Worm (Caenorhabditis elegans) whole organism, late embryonic: Measurements from ENCODE around the gene dhs-18.

Experiments used
- K02D7.2 ChIP-seq: sonication (generic microtip); optimal IDR thresholded peaks from 2 replicates; lab custom pipeline; 2017; ENCODE audit warnings: mild to moderate bottlenecking, missing genetic modification characterization, missing compliant biosample characterization
- T23F11.4 ChIP-seq: fragments of 200-800 bp; sonication (Bioruptor generic); optimal IDR thresholded peaks from 2 replicates; lab custom pipeline; 2018; ENCODE audit warnings: mild to moderate bottlenecking, missing genetic modification characterization, missing compliant biosample characterization
- ahr-1 ChIP-seq: sonication (generic microtip); optimal IDR thresholded peaks from 2 replicates; lab custom pipeline; 2016; ENCODE audit warnings: missing genetic modification characterization, missing compliant biosample characterization
- ama-1 ChIP-seq: fragments of 150-350 bp; optimal IDR thresholded peaks from 2 replicates; lab custom pipeline; 2014
- ceh-18 ChIP-seq: sonication (generic microtip); optimal IDR thresholded peaks from 2 replicates; lab custom pipeline; 2016; ENCODE audit warnings: missing genetic modification characterization, missing compliant biosample characterization
- ceh-30 ChIP-seq: fragments of 150-350 bp; optimal IDR thresholded peaks from 2 replicates; lab custom pipeline; 2014; ENCODE audit warnings: missing biosample characterization, missing genetic modification characterization
- ceh-31 ChIP-seq: sonication (generic microtip); optimal IDR thresholded peaks from 2 replicates; lab custom pipeline; 2016; ENCODE audit warnings: missing genetic modification characterization, missing compliant biosample characterization
- ceh-45 ChIP-seq: fragments of 200-800 bp; sonication (Bioruptor generic); IDR thresholded peaks from 2 replicates; pipeline ENCODE4 v1.3.6; 2022; ENCODE audit warnings: missing genetic modification reagents, missing genetic modification characterization, missing compliant biosample characterization
- ceh-6 ChIP-seq: fragments of 200-800 bp; sonication (Bioruptor generic); optimal IDR thresholded peaks from 2 replicates; lab custom pipeline; 2018; ENCODE audit warnings: mild to moderate bottlenecking, missing genetic modification characterization, missing compliant biosample characterization
- elt-2 ChIP-seq: sonication (generic microtip); optimal IDR thresholded peaks from 2 replicates; lab custom pipeline; 2016; ENCODE audit warnings: missing genetic modification reagents, missing genetic modification characterization, missing compliant biosample characterization
- eyg-1 ChIP-seq: sonication (generic microtip); optimal IDR thresholded peaks from 2 replicates; lab custom pipeline; 2016; ENCODE audit warnings: missing genotype, missing genetic modification characterization, missing compliant biosample characterization
- fkh-10 ChIP-seq: fragments of 150-350 bp; optimal IDR thresholded peaks from 2 replicates; lab custom pipeline; 2014; ENCODE audit warnings: missing biosample characterization, missing genetic modification reagents, missing genetic modification characterization
- fkh-6 ChIP-seq: sonication (generic microtip); optimal IDR thresholded peaks from 2 replicates; lab custom pipeline; 2016; ENCODE audit warnings: missing genetic modification characterization, missing compliant biosample characterization
- hlh-13 ChIP-seq: fragments of 200-800 bp; sonication (Bioruptor generic); optimal IDR thresholded peaks from 2 replicates; lab custom pipeline; 2018; ENCODE audit warnings: mild to moderate bottlenecking, missing genetic modification characterization, missing compliant biosample characterization
- hlh-15 ChIP-seq: sonication (generic microtip); optimal IDR thresholded peaks from 2 replicates; lab custom pipeline; 2016; ENCODE audit warnings: missing genetic modification characterization, missing compliant biosample characterization
- hlh-30 ChIP-seq: sonication (generic microtip); optimal IDR thresholded peaks from 2 replicates; lab custom pipeline; 2017; ENCODE audit warnings: antibody characterized with exemption, missing genetic modification characterization, missing compliant biosample characterization; ENCODE audit not compliant: insufficient read depth
- madf-2 ChIP-seq: sonication (generic microtip); optimal IDR thresholded peaks from 2 replicates; lab custom pipeline; 2017; ENCODE audit warnings: missing genetic modification characterization, missing compliant biosample characterization
- nfya-1 ChIP-seq: sonication (generic microtip); optimal IDR thresholded peaks from 2 replicates; lab custom pipeline; 2017; ENCODE audit warnings: missing genetic modification characterization, mild to moderate bottlenecking, missing compliant biosample characterization, antibody characterized with exemption, moderate library complexity
- nhr-11 ChIP-seq: fragments of 150-350 bp; optimal IDR thresholded peaks from 2 replicates; lab custom pipeline; 2014; ENCODE audit warnings: missing biosample characterization, missing genetic modification characterization
- npax-4 ChIP-seq: sonication (generic microtip); optimal IDR thresholded peaks from 2 replicates; lab custom pipeline; 2016; ENCODE audit warnings: missing genetic modification characterization, missing compliant biosample characterization
- pax-1 ChIP-seq: fragments of 150-350 bp; optimal IDR thresholded peaks from 2 replicates; lab custom pipeline; 2014; ENCODE audit warnings: missing biosample characterization, missing genetic modification characterization
- pha-2 ChIP-seq: sonication (generic microtip); optimal IDR thresholded peaks from 2 replicates; lab custom pipeline; 2017; ENCODE audit warnings: mild to moderate bottlenecking, missing genetic modification characterization, missing compliant biosample characterization
- pha-4 ChIP-seq: fragments of 150-350 bp; optimal IDR thresholded peaks from 2 replicates; lab custom pipeline; 2018; ENCODE audit warnings: missing biosample characterization, missing genetic modification reagents, missing genetic modification characterization
- ref-2 ChIP-seq: sonication (generic microtip); optimal IDR thresholded peaks from 2 replicates; lab custom pipeline; 2016; ENCODE audit warnings: missing genetic modification characterization, missing compliant biosample characterization
- rnt-1 ChIP-seq: sonication (generic microtip); optimal IDR thresholded peaks from 2 replicates; lab custom pipeline; 2016; ENCODE audit warnings: missing genetic modification characterization, missing compliant biosample characterization
- sox-4 ChIP-seq: sonication (generic microtip); optimal IDR thresholded peaks from 2 replicates; lab custom pipeline; 2017; ENCODE audit warnings: mild to moderate bottlenecking, missing genetic modification characterization, inconsistent platforms, missing compliant biosample characterization
- syd-9 ChIP-seq: sonication (generic microtip); optimal IDR thresholded peaks from 2 replicates; lab custom pipeline; 2016; ENCODE audit warnings: mild to moderate bottlenecking, missing genetic modification characterization, moderate library complexity, missing compliant biosample characterization
- tbx-2 ChIP-seq: sonication (generic microtip); optimal IDR thresholded peaks from 2 replicates; lab custom pipeline; 2016; ENCODE audit warnings: missing genetic modification characterization, missing compliant biosample characterization
- ttx-3 ChIP-seq: sonication (generic microtip); optimal IDR thresholded peaks from 2 replicates; lab custom pipeline; 2016; ENCODE audit warnings: missing genetic modification reagents, missing genetic modification characterization, missing compliant biosample characterization
- unc-42 ChIP-seq: sonication (generic microtip); optimal IDR thresholded peaks from 2 replicates; lab custom pipeline; 2016; ENCODE audit warnings: missing genotype, missing genetic modification characterization, missing compliant biosample characterization
- unc-86 ChIP-seq: sonication (generic microtip); optimal IDR thresholded peaks from 2 replicates; lab custom pipeline; 2016; ENCODE audit warnings: missing genetic modification characterization, missing compliant biosample characterization
- zip-5 ChIP-seq: sonication (generic microtip); optimal IDR thresholded peaks from 2 replicates; lab custom pipeline; 2016; ENCODE audit warnings: missing genetic modification characterization, missing compliant biosample characterization
- ztf-16 ChIP-seq: sonication (generic microtip); optimal IDR thresholded peaks from 2 replicates; lab custom pipeline; 2017; ENCODE audit warnings: missing genetic modification characterization, missing compliant biosample characterization

The dhs-18 gene

ce11 chrV:11078874-11079273, 32.2 kb upstream of the dhs-18 start:
- TF ChIP-seq T23F11.4 (GFP tag; lab: Kevin White, UChicago) (no peak), npax-4 (tag; lab: Kevin White, UChicago) (no peak)

DNA sequence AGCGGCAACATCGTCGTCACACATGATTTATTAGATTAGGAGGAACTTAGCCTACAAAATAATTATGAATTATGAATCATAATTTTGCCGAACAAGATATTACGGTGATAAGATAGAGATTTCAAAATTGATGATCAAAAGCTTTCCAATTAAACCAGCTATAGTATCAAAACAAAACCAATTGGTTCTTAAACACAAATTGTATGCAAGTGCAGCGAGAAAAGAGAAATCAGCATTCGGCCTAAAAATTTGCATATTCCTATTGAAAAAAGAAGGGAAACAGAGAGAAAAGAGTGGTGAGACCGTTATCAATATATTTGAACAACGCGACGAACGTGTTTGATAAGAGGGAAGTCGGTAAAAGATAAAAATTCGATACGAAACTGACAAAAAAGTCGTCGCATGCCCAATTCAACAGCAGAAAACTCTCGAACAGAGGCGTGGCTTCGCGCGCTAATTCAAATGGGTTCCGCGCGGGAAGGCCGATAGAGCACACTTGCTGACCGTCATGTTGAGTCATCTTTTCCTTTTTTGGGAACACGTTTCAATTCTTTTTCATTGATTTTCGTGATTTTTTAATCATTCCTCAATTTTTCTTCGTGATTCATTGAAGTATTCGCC, 31.6 kb upstream of the dhs-18 start, which contains the start of gene act-2:
Gene act-2, minus strand, starts transcription at position 51 of the 621 bp plus-strand sequence.
- TF ChIP-seq hlh-15 (no peak), ceh-45 (GFP tag; lab: Robert Waterston, UW) (no peak), pha-2 (tag; lab: Kevin White, UChicago) (no peak), elt-2 (tag; lab: Kevin White, UChicago) (peak; percentile 91), fkh-6 (no peak), nhr-11 (tag; lab: Kevin White, UChicago) (no peak), fkh-10 (no peak), syd-9 (no peak), eyg-1 (tag; lab: Kevin White, UChicago) (no peak), ceh-31 (tag; lab: Kevin White, UChicago) (peak; percentile 37), K02D7.2 (no peak), rnt-1 (tag; lab: Kevin White, UChicago) (peak; percentile 26), unc-42 (tag; lab: Kevin White, UChicago) (peak; percentile 58), ceh-18 (tag; lab: Kevin White, UChicago) (peak; percentile 32), nfya-1 (tag; lab: Kevin White, UChicago) (peak; percentile 40), madf-2 (tag; lab: Kevin White, UChicago) (no peak), sox-4 (tag; lab: Kevin White, UChicago) (no peak), pax-1 (tag; lab: Kevin White, UChicago) (peak; percentile 13), zip-5 (tag; lab: Kevin White, UChicago) (no peak), ref-2 (tag; lab: Kevin White, UChicago) (no peak), hlh-30 (tag; lab: Kevin White, UChicago) (peak; percentile 8), ztf-16 (tag; lab: Kevin White, UChicago) (peak; percentile 12), tbx-2 (tag; lab: Kevin White, UChicago) (peak; percentile 53)

DNA sequence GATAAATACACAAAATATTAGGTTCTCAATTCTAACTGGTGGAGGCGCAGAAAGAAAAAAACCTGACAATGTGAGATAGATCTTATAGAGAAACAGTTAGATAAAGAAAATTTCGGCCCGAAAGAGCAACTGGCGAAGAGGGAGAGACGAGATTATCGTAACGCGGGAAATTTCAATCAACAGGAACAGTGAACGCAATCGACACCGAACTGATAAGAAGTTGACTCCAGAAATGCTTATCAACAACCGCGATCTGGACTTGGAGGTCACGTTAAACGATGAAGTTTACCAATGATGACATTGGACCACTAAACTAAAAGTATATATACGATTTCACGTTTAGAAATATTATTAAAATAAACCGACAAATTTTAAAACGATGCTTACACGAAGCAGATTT, 29.8 kb upstream of the dhs-18 start:
- no peak for TF ChIP-seq ceh-30 (tag; lab: Kevin White, UChicago)
- peak; percentile 23 for TF ChIP-seq ama-1
- no peak for TF ChIP-seq ceh-6 (GFP tag; lab: Kevin White, UChicago)
- TF ChIP-seq elt-2 (tag; lab: Kevin White, UChicago): peak; percentile 89
- no peak for TF ChIP-seq hlh-13 (GFP tag; lab: Kevin White, UChicago)
- no peak for TF ChIP-seq ttx-3 (tag; lab: Kevin White, UChicago)
- TF ChIP-seq, all 69 proteins: peak for 2

DNA sequence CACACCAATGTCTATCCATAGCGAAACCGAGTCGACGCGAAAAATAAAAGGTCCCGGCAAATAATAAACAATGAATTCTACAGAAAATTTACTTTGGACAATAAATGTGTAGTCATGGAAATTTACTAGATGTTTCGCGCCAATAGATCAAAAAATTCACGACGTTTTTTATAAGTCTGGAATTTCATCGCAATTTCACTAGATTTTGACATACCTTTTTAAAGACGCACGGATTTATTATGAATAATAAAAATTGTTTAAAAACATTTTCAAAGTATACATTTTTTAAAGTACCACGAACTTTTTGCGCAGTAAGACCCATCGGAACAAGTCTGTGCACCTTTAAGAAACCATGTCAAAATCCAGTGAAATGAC, 29.4 kb upstream of the dhs-18 start:
- TF ChIP-seq ceh-18 (tag; lab: Kevin White, UChicago): no peak
- no peak for TF ChIP-seq sox-4 (tag; lab: Kevin White, UChicago)
- no peak for TF ChIP-seq madf-2 (tag; lab: Kevin White, UChicago)
- TF ChIP-seq unc-86 (tag; lab: Kevin White, UChicago): no peak
- TF ChIP-seq pha-4 (tag; lab: Kevin White, UChicago): no peak
- no peak for TF ChIP-seq ahr-1 (tag; lab: Kevin White, UChicago)
- TF ChIP-seq syd-9: no peak
- TF ChIP-seq hlh-30 (tag; lab: Kevin White, UChicago): no peak
- TF ChIP-seq fkh-6: no peak
